Worm (Caenorhabditis elegans): ENCODE results near the gene Y53G8AM.8.
"Not testable (repeated sequence)": the region's sequence is repeated elsewhere in the genome, so short reads cannot be mapped to it uniquely, and the experiment has no call there.

Y53G8AM.8 gene

DNA sequence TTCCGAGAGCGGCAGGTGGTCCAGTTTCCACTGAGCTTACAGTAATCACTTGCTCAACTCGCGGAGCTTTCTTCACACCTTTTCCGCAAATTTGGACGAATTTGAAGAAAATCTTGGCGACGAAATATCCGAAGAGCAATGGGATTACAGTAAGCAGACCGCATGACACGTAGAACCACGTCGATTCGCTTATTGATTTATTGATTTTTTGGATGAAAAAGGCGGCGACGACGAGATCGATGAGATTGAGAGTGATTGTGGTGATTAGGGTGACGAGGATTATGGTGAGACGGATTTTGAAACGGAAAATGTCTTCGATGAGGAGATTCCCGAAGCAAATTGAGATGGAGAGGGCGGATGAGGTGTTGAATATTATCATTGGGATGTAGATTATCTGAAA lies 14.8 kb downstream of the Y53G8AM.8 start:
- TF ChIP-seq efl-3 (GFP tag; optimal IDR thresholded peaks at IDR 0.05), result no peak

DNA sequence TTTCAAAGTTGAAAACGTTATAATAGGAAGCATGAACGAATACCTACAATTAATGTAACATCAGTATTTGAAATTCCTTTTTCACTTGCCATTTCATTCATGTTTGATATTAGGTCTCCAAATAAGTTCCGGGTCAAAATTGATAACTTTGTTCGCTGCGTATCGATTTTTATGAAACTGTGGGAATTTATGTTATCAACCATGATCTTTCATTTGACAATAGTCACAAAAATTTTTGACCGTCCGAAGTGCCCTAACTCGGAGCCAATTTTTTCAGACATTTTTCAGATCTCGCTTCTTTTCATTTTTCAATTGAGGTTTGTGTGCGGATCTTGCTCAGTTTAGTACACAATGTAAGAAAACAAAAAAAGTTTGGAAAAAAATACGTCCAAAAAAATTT lies 18.8 kb downstream of the Y53G8AM.8 start, which contains the start of gene Y53G8AM.6:
Gene Y53G8AM.6 (minus strand): TSS at position 101 of the 400 bp plus-strand sequence.
- not testable (repeated sequence) for TF ChIP-seq dpl-1 (GFP tag; optimal IDR thresholded peaks at IDR 0.05); zag-1 (tag; optimal IDR thresholded peaks at IDR 0.05); efl-3 (GFP tag; optimal IDR thresholded peaks at IDR 0.05)

DNA sequence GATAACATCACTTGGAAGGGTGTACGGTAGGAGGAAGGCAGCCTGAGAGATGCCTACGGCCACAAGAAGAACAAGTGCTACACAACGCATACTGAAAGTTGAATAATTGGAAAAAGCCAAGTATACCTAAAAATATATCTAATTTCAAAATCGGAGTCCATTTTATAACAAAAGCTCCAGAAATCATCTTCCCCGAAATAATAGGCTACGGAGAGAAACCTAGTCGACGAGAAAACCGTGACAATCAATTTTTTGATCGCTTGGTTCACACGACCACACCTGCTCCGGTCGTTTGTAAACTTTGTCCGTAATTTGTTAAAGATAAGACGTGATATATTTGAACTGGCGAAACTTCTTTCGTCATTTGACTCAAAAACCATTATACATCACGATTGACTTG lies 20.2 kb downstream of the Y53G8AM.8 start, which contains the start of gene nspg-7.2:
Gene nspg-7.2 (minus strand): TSS at position 101 of the 400 bp plus-strand sequence.
- TF ChIP-seq hlh-4 (tag; optimal IDR thresholded peaks at IDR 0.05) (no peak), ces-1 (GFP tag; optimal IDR thresholded peaks at IDR 0.05) (no peak), alr-1 (tag; optimal IDR thresholded peaks at IDR 0.05; ENCODE audit: borderline replicate concordance) (no peak), mdl-1 (tag; optimal IDR thresholded peaks at IDR 0.05) (no peak), aly-2 (tag; optimal IDR thresholded peaks at IDR 0.05) (no peak), unc-30 (tag; optimal IDR thresholded peaks at IDR 0.05) (no peak), egl-27 (tag; optimal IDR thresholded peaks at IDR 0.05) (no peak), ceh-82 (tag; optimal IDR thresholded peaks at IDR 0.05) (no peak), vab-15 (tag; optimal IDR thresholded peaks at IDR 0.05) (no peak), efl-1 (optimal IDR thresholded peaks at IDR 0.05) (no peak), efl-1 (GFP tag; optimal IDR thresholded peaks at IDR 0.05 in 1 of 2) (no peak), pag-3 (tag; optimal IDR thresholded peaks at IDR 0.05; ENCODE audit: borderline replicate concordance, insufficient read depth) (no peak), aha-1 (tag; optimal IDR thresholded peaks at IDR 0.05) (no peak), nhr-90 (tag; optimal IDR thresholded peaks at IDR 0.05; ENCODE audit: poor library complexity) (no peak), sup-37 (GFP tag; optimal IDR thresholded peaks at IDR 0.05) (no peak)

ce11 chrIII:3255575-3255974 lies 22.9 kb downstream of the Y53G8AM.8 start, which contains the start of gene Y53G8AM.4:
Y53G8AM.4 (minus strand) TSS chrIII:3255675.
- TF ChIP-seq elt-2 (tag; optimal IDR thresholded peaks at IDR 0.05) (no peak), snu-23 (GFP tag; optimal IDR thresholded peaks at IDR 0.05) (no peak), sup-37 (GFP tag; optimal IDR thresholded peaks at IDR 0.05) (no peak), C04F5.9 (tag; optimal IDR thresholded peaks at IDR 0.05) (no peak), fkh-8 (tag; optimal IDR thresholded peaks at IDR 0.05) (peak; percentile 14)

ce11 chrIII:3255023-3255422 lies 23.5 kb downstream of the Y53G8AM.8 start:
- no peak for TF ChIP-seq efl-1 (optimal IDR thresholded peaks at IDR 0.05)
- TF ChIP-seq efl-1 (GFP tag; optimal IDR thresholded peaks at IDR 0.05 in 1 of 2), result peak in 1 of 2 experiments; percentile 76
- no peak for TF ChIP-seq nhr-19 (GFP tag; conservative IDR thresholded peaks at IDR 0.05)

DNA sequence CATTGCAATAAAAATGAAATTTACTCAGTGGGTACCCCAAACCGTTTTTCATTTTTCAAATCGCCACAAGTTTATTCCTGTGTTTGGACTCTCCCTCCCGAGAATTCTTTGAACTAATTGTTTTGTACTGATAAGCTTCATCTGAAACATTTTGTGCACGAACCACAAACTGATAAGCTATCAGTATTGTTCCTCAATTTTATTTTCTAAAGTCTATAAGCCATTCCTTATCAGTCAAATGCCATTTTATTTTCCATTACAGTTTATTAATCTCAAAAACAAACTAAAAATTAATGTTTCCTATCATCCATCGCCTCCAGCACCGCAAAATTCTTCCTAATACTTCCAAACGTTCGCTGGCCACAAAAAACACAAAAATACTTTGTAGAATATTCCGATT lies 24.8 kb downstream of the Y53G8AM.8 start:
- TF ChIP-seq mef-2 (tag; optimal IDR thresholded peaks at IDR 0.05), result no peak
- TF ChIP-seq tbx-2 (tag; optimal IDR thresholded peaks at IDR 0.05), result no peak
- TF ChIP-seq lin-14 (GFP tag; optimal IDR thresholded peaks at IDR 0.05), result peak; percentile 32
- TF ChIP-seq ets-5 (GFP tag; IDR thresholded peaks at IDR 0.05), result no peak
- TF ChIP-seq lin-35 (GFP tag; optimal IDR thresholded peaks at IDR 0.05), result peak in 1 of 2 experiments; percentile 39
- no peak for TF ChIP-seq ztf-11 (tag; optimal IDR thresholded peaks at IDR 0.05)
- no peak for TF ChIP-seq mep-1 (tag; optimal IDR thresholded peaks at IDR 0.05)
- no peak for TF ChIP-seq nhr-11 (tag; optimal IDR thresholded peaks at IDR 0.05)
- TF ChIP-seq elt-2 (tag; optimal IDR thresholded peaks at IDR 0.05), result peak; percentile 98
- no peak for TF ChIP-seq isw-1 (GFP tag; IDR thresholded peaks at IDR 0.05)
- no peak for TF ChIP-seq nhr-12 (tag; optimal IDR thresholded peaks at IDR 0.05)
- no peak for TF ChIP-seq efl-1 (optimal IDR thresholded peaks at IDR 0.05)
- peak in 1 of 2 experiments; percentile 56 for TF ChIP-seq efl-1 (GFP tag; optimal IDR thresholded peaks at IDR 0.05 in 1 of 2)
- no peak for TF ChIP-seq fos-1 (tag; optimal IDR thresholded peaks at IDR 0.05)
- TF ChIP-seq tlp-1 (tag; optimal IDR thresholded peaks at IDR 0.05), result peak; percentile 77
- TF ChIP-seq blmp-1 (tag; optimal IDR thresholded peaks at IDR 0.05), result no peak
- no peak for TF ChIP-seq C16A3.4 (tag; optimal IDR thresholded peaks at IDR 0.05)
- peak; percentile 84 for TF ChIP-seq pqm-1 (tag; optimal IDR thresholded peaks at IDR 0.05)
- TF ChIP-seq pag-3 (tag; optimal IDR thresholded peaks at IDR 0.05; ENCODE audit: borderline replicate concordance, insufficient read depth), result no peak
- TF ChIP-seq sox-4 (tag; optimal IDR thresholded peaks at IDR 0.05), result no peak

All from whole organism, L1 larva.